Fruit fly (Drosophila melanogaster): ENCODE measurements around the gene CG42464.
A peak's percentile ranks its signal among the peaks of the same experiment; 100 is the strongest.

The CG42464 gene

DNA sequence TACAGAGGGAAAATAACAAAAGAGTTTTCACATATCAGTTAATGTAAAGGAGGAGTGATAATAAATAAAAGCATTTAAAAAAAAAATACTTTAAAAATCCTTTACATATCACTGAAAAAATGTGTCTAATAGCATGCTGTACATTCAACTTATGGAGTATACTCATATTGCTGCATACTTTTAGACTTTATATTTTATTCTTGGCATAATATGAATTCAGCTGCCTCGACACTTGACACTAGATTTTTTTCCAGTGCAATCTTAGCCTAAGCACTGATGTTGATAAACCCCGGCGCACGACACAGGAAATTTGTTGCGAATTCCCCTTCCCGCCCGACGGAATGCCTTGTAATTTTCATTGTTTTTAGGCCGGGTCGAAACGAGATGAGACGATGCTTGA lies 41.2 kb downstream of the CG42464 start (continued):
- TF ChIP-seq Gsc (GFP tag; IDR thresholded peaks at IDR 0.05) = no peak
- peak; percentile 20 for TF ChIP-seq CG17385 (GFP tag; optimal IDR thresholded peaks at IDR 0.05)
- TF ChIP-seq tgo (GFP tag; IDR thresholded peaks at IDR 0.05) = no peak
- TF ChIP-seq mirr (GFP tag; optimal IDR thresholded peaks at IDR 0.05) = no peak
- no peak for TF ChIP-seq seq (GFP tag; IDR thresholded peaks at IDR 0.05)
- TF ChIP-seq MBD-R2 (GFP tag; IDR thresholded peaks at IDR 0.05) = no peak
- TF ChIP-seq CG17359 (tag; optimal IDR thresholded peaks at IDR 0.05) = no peak
- no peak for TF ChIP-seq Eip74EF (GFP tag; optimal IDR thresholded peaks at IDR 0.05)
- no peak for TF ChIP-seq Ets65A (GFP tag)
- no peak for TF ChIP-seq chinmo (GFP tag; IDR thresholded peaks at IDR 0.05; ENCODE audit: partially characterized antibody)
- no peak for TF ChIP-seq CG1024 (GFP tag; IDR thresholded peaks at IDR 0.05)
- TF ChIP-seq CG8281 (tag; optimal IDR thresholded peaks at IDR 0.05) = no peak
- TF ChIP-seq slou (GFP tag; optimal IDR thresholded peaks at IDR 0.05) = peak; percentile 3
- no peak for TF ChIP-seq salm (tag; optimal IDR thresholded peaks at IDR 0.05)
- TF ChIP-seq Sry-δ (GFP tag; optimal IDR thresholded peaks at IDR 0.05) = no peak
- TF ChIP-seq Trl (optimal IDR thresholded peaks at IDR 0.05) = no peak
- TF ChIP-seq Trl (GFP tag; optimal IDR thresholded peaks at IDR 0.05) = no peak
- no peak for TF ChIP-seq zen (tag; optimal IDR thresholded peaks at IDR 0.05)
- TF ChIP-seq Opbp (GFP tag; IDR thresholded peaks at IDR 0.05; ENCODE audit: partially characterized antibody) = no peak
- no peak for TF ChIP-seq ttk (GFP tag; IDR thresholded peaks at IDR 0.05)
- no peak for TF ChIP-seq ash1 (GFP tag; optimal IDR thresholded peaks at IDR 0.05)
- TF ChIP-seq cad (GFP tag; optimal IDR thresholded peaks at IDR 0.05) = no peak
- no peak for TF ChIP-seq CG16779 (GFP tag; IDR thresholded peaks at IDR 0.05)
- no peak for TF ChIP-seq fd64A (GFP tag; optimal IDR thresholded peaks at IDR 0.05)
- TF ChIP-seq Doc3 (GFP tag; IDR thresholded peaks at IDR 0.05; ENCODE audit: partially characterized antibody) = no peak
- TF ChIP-seq Atf6 (GFP tag; IDR thresholded peaks at IDR 0.05) = 0 out of 2 replicates have a peak, but pooled peaks have one; percentile 22
- no peak for TF ChIP-seq CG4617 (GFP tag; optimal IDR thresholded peaks at IDR 0.05; ENCODE audit: borderline replicate concordance)
- TF ChIP-seq CG31224 (GFP tag; IDR thresholded peaks at IDR 0.05) = no peak
- no peak for TF ChIP-seq CG4730 (GFP tag; IDR thresholded peaks at IDR 0.05)
- no peak for TF ChIP-seq CG10366 (GFP tag; IDR thresholded peaks at IDR 0.05)
- no peak for TF ChIP-seq CrebB (tag; optimal IDR thresholded peaks at IDR 0.05)
- TF ChIP-seq gcm2 (GFP tag; optimal IDR thresholded peaks at IDR 0.05) = no peak
- TF ChIP-seq Mrtf (GFP tag; IDR thresholded peaks at IDR 0.05) = no peak
- TF ChIP-seq BEAF-32 (GFP tag; optimal IDR thresholded peaks at IDR 0.05) = no peak
- TF ChIP-seq Tbp (GFP tag; optimal IDR thresholded peaks at IDR 0.05) = no peak
- TF ChIP-seq CG16863 (GFP tag; optimal IDR thresholded peaks at IDR 0.05) = no peak
- TF ChIP-seq CG14050 (GFP tag; IDR thresholded peaks at IDR 0.05) = no peak
- no peak for TF ChIP-seq CG4404 (GFP tag; IDR thresholded peaks at IDR 0.05)
- peak; percentile 12 for TF ChIP-seq Fer3 (tag; optimal IDR thresholded peaks at IDR 0.05)
- no peak for TF ChIP-seq Scr (GFP tag; IDR thresholded peaks at IDR 0.05; ENCODE audit: partially characterized antibody)
- no peak for TF ChIP-seq CG8359 (GFP tag; optimal IDR thresholded peaks at IDR 0.05; ENCODE audit: borderline replicate concordance)
- no peak for TF ChIP-seq kni (GFP tag; optimal IDR thresholded peaks at IDR 0.05)
- TF ChIP-seq exex (tag; optimal IDR thresholded peaks at IDR 0.05) = no peak
- no peak for TF ChIP-seq CG11560 (tag; IDR thresholded peaks at IDR 0.05)
- no peak for TF ChIP-seq mld (GFP tag; IDR thresholded peaks at IDR 0.05; ENCODE audit: partially characterized antibody)
- no peak for TF ChIP-seq dati (GFP tag; IDR thresholded peaks at IDR 0.05)
- no peak for TF ChIP-seq en (GFP tag; optimal IDR thresholded peaks at IDR 0.05)
- TF ChIP-seq run (tag; optimal IDR thresholded peaks at IDR 0.05) = no peak
- no peak for TF ChIP-seq ftz-f1 (GFP tag; optimal IDR thresholded peaks at IDR 0.05)
- peak; percentile 7 for TF ChIP-seq CG30403 (GFP tag; optimal IDR thresholded peaks at IDR 0.05)
- peak; percentile 12 for TF ChIP-seq Asciz (GFP tag; optimal IDR thresholded peaks at IDR 0.05)
- no peak for TF ChIP-seq CG6813 (GFP tag; optimal IDR thresholded peaks at IDR 0.05)

Data from whole organism, embryonic.